Fruit fly (Drosophila melanogaster) whole organism, embryonic: Measurements from ENCODE around the gene ab.

ENCODE experiments used
- Adf1 ChIP-seq: fragments of 200-800 bp; sonication (Bioruptor generic); IDR thresholded peaks from 2 replicates; pipeline ENCODE4 v1.3.6; 2022; ENCODE audit warnings: missing biosample characterization, missing genetic modification characterization
- Aef1 ChIP-seq: fragments of 200-800 bp; sonication (Bioruptor generic); IDR thresholded peaks from 3 replicates; pipeline ENCODE4 v1.3.6; 2022; ENCODE audit warnings: missing biosample characterization, missing genetic modification characterization
- CG10462 ChIP-seq: fragments of 200-800 bp; sonication (Bioruptor generic); optimal IDR thresholded peaks from 2 replicates; lab custom pipeline; 2016; ENCODE audit warnings: missing biosample characterization, missing genetic modification characterization
- CG11093 ChIP-seq: fragments of 200-800 bp; sonication (Bioruptor generic); IDR thresholded peaks from 3 replicates; pipeline ENCODE4 v1.3.6; 2022; ENCODE audit warnings: missing biosample characterization, missing genetic modification characterization
- CG11696 ChIP-seq: fragments of 200-800 bp; sonication (Bioruptor generic); IDR thresholded peaks from 2 replicates; pipeline ENCODE4 v1.3.6; 2022; ENCODE audit warnings: missing biosample characterization, missing genetic modification characterization
- CG13287 ChIP-seq: fragments of 200-800 bp; sonication (Bioruptor generic); IDR thresholded peaks from 2 replicates; pipeline ENCODE4 v1.3.6; 2022; ENCODE audit warnings: missing biosample characterization, missing genetic modification characterization; ENCODE audit not compliant: partially characterized antibody
- CG14014 ChIP-seq: fragments of 200-800 bp; sonication (Bioruptor generic); IDR thresholded peaks from 2 replicates; pipeline ENCODE4 v1.3.6; 2022; ENCODE audit warnings: missing biosample characterization, missing genetic modification characterization
- CG14667 ChIP-seq: fragments of 200-800 bp; sonication (Bioruptor generic); IDR thresholded peaks from 2 replicates; pipeline ENCODE4 v1.3.6; 2022; ENCODE audit warnings: missing biosample characterization, missing genetic modification characterization
- CG15601 ChIP-seq: fragments of 200-800 bp; sonication (Bioruptor generic); optimal IDR thresholded peaks from 3 replicates; lab custom pipeline; 2019; ENCODE audit warnings: missing biosample characterization, mild to moderate bottlenecking, missing genetic modification characterization, moderate library complexity
- CG17385 ChIP-seq: fragments of 200-800 bp; sonication (Bioruptor generic); optimal IDR thresholded peaks from 3 replicates; lab custom pipeline; 2018; ENCODE audit warnings: missing biosample characterization, mild to moderate bottlenecking, missing genetic modification characterization
- CG17802 ChIP-seq: fragments of 200-800 bp; sonication (Bioruptor generic); optimal IDR thresholded peaks from 2 replicates; lab custom pipeline; 2018; ENCODE audit warnings: missing biosample characterization, mild to moderate bottlenecking, missing genetic modification characterization, moderate library complexity
- CG18764 ChIP-seq: fragments of 200-800 bp; sonication (Bioruptor generic); optimal IDR thresholded peaks from 3 replicates; lab custom pipeline; 2016; ENCODE audit warnings: missing biosample characterization, missing genetic modification characterization
- CG2116 ChIP-seq: fragments of 200-800 bp; sonication (Bioruptor generic); optimal IDR thresholded peaks from 3 replicates; lab custom pipeline; 2018; ENCODE audit warnings: missing biosample characterization, mild to moderate bottlenecking, missing genetic modification characterization
- CG32772 ChIP-seq: fragments of 200-800 bp; sonication (Bioruptor generic); IDR thresholded peaks from 2 replicates; pipeline ENCODE4 v1.3.6; 2022; ENCODE audit warnings: missing biosample characterization, missing genetic modification characterization
- CG3838 ChIP-seq: fragments of 200-800 bp; sonication (Bioruptor generic); optimal IDR thresholded peaks from 3 replicates; lab custom pipeline; 2016; ENCODE audit warnings: missing biosample characterization, missing genetic modification characterization
- CG4404 ChIP-seq: fragments of 200-800 bp; sonication (Bioruptor generic); IDR thresholded peaks from 2 replicates; pipeline ENCODE4 v1.3.6; 2022; ENCODE audit warnings: missing biosample characterization, missing genetic modification characterization
- CG6765 ChIP-seq: fragments of 200-800 bp; sonication (Bioruptor generic); optimal IDR thresholded peaks from 3 replicates; lab custom pipeline; 2017; ENCODE audit warnings: missing biosample characterization, mild to moderate bottlenecking, missing genetic modification characterization
- CG8478 ChIP-seq: fragments of >200 bp; optimal IDR thresholded peaks from 2 replicates; lab custom pipeline; 2018
- CG9215 ChIP-seq: fragments of 200-800 bp; sonication (Bioruptor generic); IDR thresholded peaks from 2 replicates; pipeline ENCODE4 v1.3.6; 2022; ENCODE audit warnings: missing biosample characterization, missing genetic modification characterization
- CG9876 ChIP-seq: fragments of 200-800 bp; sonication (Bioruptor generic); optimal IDR thresholded peaks from 2 replicates; lab custom pipeline; 2016; ENCODE audit warnings: missing biosample characterization, missing genetic modification characterization
- Dip2 ChIP-seq: fragments of 200-800 bp; sonication (Bioruptor generic); IDR thresholded peaks from 2 replicates; pipeline ENCODE4 v1.3.6; 2022; ENCODE audit warnings: missing biosample characterization, missing genetic modification characterization
- Dip3 ChIP-seq: fragments of 200-800 bp; sonication (Bioruptor generic); optimal IDR thresholded peaks from 3 replicates; lab custom pipeline; 2016; ENCODE audit warnings: missing biosample characterization, missing genetic modification characterization
- Eip74EF ChIP-seq, 2 experiments: fragments of 200-800 bp in 1 of 2; fragments of >200 bp in 1 of 2; sonication (Bioruptor generic) in 1 of 2; optimal IDR thresholded peaks; 2 replicates each; lab custom pipeline; 2017 to 2019; ENCODE audit warnings: missing biosample characterization in 2 of 2, missing genetic modification characterization in 2 of 2, mild to moderate bottlenecking in 1 of 2, moderate library complexity in 1 of 2
- Ets65A ChIP-seq: fragments of 200-800 bp; sonication (Bioruptor generic); peaks from one replicate; lab custom pipeline; 2016; ENCODE audit warnings: missing biosample characterization, missing genetic modification characterization
- Fer2 ChIP-seq: fragments of 200-800 bp; sonication (Bioruptor generic); optimal IDR thresholded peaks from 2 replicates; lab custom pipeline; 2018; ENCODE audit warnings: missing biosample characterization, mild to moderate bottlenecking, missing genetic modification characterization, moderate library complexity
- Gug ChIP-seq: fragments of 200-800 bp; sonication (Bioruptor generic); IDR thresholded peaks from 4 replicates; pipeline ENCODE4 v1.3.6; 2022; ENCODE audit warnings: missing biosample characterization, missing genetic modification characterization
- Jarid2 ChIP-seq: fragments of 200-800 bp; sonication (Bioruptor generic); optimal IDR thresholded peaks from 3 replicates; lab custom pipeline; 2017; ENCODE audit warnings: mild to moderate bottlenecking, missing biosample characterization, missing genetic modification reagents, missing genetic modification characterization
- MESR4 ChIP-seq: fragments of 200-800 bp; sonication (Bioruptor generic); optimal IDR thresholded peaks from 2 replicates; lab custom pipeline; 2018; ENCODE audit warnings: missing biosample characterization, mild to moderate bottlenecking, missing genetic modification characterization, moderate library complexity
- Mes4 ChIP-seq: fragments of 200-800 bp; sonication (Bioruptor generic); optimal IDR thresholded peaks from 2 replicates; lab custom pipeline; 2016; ENCODE audit warnings: missing biosample characterization, missing genetic modification characterization
- Mrtf ChIP-seq: fragments of 200-800 bp; sonication (Bioruptor generic); IDR thresholded peaks from 3 replicates; pipeline ENCODE4 v1.3.6; 2022; ENCODE audit warnings: missing biosample characterization, missing genetic modification characterization
- Opbp ChIP-seq: fragments of 200-800 bp; sonication (Bioruptor generic); IDR thresholded peaks from 3 replicates; pipeline ENCODE4 v1.3.6; 2022; ENCODE audit warnings: missing biosample characterization, missing genetic modification characterization; ENCODE audit not compliant: partially characterized antibody
- Sin3A ChIP-seq: fragments of >200 bp; optimal IDR thresholded peaks from 2 replicates; lab custom pipeline; 2018
- Sox102F ChIP-seq: fragments of 200-800 bp; sonication (Bioruptor generic); optimal IDR thresholded peaks from 2 replicates; lab custom pipeline; 2018; ENCODE audit warnings: missing biosample characterization, mild to moderate bottlenecking, missing genetic modification characterization, moderate library complexity
- amos ChIP-seq: fragments of 200-800 bp; sonication (Bioruptor generic); IDR thresholded peaks from 2 replicates; pipeline ENCODE4 v1.3.6; 2022; ENCODE audit warnings: missing biosample characterization, missing genetic modification characterization; ENCODE audit not compliant: partially characterized antibody
- btn ChIP-seq: fragments of 200-800 bp; sonication (Bioruptor generic); optimal IDR thresholded peaks from 2 replicates; lab custom pipeline; 2016; ENCODE audit warnings: missing biosample characterization, missing genetic modification characterization
- crol ChIP-seq: fragments of 200-800 bp; sonication (Bioruptor generic); IDR thresholded peaks from 2 replicates; pipeline ENCODE4 v1.3.6; 2022; ENCODE audit warnings: missing biosample characterization, missing genetic modification characterization
- cwo ChIP-seq: fragments of 200-800 bp; sonication (Bioruptor generic); optimal IDR thresholded peaks from 3 replicates; lab custom pipeline; 2017; ENCODE audit warnings: missing biosample characterization, missing genetic modification characterization, mild to moderate bottlenecking, moderate library complexity, missing genetic modification reagents
- dan ChIP-seq: fragments of 200-800 bp; sonication (Bioruptor generic); IDR thresholded peaks from 2 replicates; pipeline ENCODE4 v1.3.6; 2022; ENCODE audit warnings: missing biosample characterization, missing genetic modification characterization
- dati ChIP-seq: fragments of 200-800 bp; sonication (Bioruptor generic); IDR thresholded peaks from 2 replicates; pipeline ENCODE4 v1.3.6; 2022; ENCODE audit warnings: missing biosample characterization, missing genetic modification characterization
- gsb ChIP-seq: fragments of 200-800 bp; sonication (Bioruptor generic); IDR thresholded peaks from 2 replicates; pipeline ENCODE4 v1.3.6; 2022; ENCODE audit warnings: missing biosample characterization, missing genetic modification characterization
- kah ChIP-seq: fragments of 200-800 bp; sonication (Bioruptor generic); optimal IDR thresholded peaks from 2 replicates; lab custom pipeline; 2018; ENCODE audit warnings: missing biosample characterization, mild to moderate bottlenecking, missing genetic modification characterization
- lab ChIP-seq: fragments of 200-800 bp; sonication (Bioruptor generic); optimal IDR thresholded peaks from 3 replicates; lab custom pipeline; 2017; ENCODE audit warnings: missing biosample characterization, missing genetic modification characterization, mild to moderate bottlenecking, moderate library complexity, missing genetic modification reagents
- nerfin-1 ChIP-seq: fragments of 200-800 bp; sonication (Bioruptor generic); optimal IDR thresholded peaks from 3 replicates; lab custom pipeline; 2019; ENCODE audit warnings: missing biosample characterization, mild to moderate bottlenecking, missing genetic modification characterization, moderate library complexity
- pros ChIP-seq: fragments of 200-800 bp; sonication (Bioruptor generic); optimal IDR thresholded peaks from 3 replicates; lab custom pipeline; 2019; ENCODE audit warnings: missing biosample characterization, mild to moderate bottlenecking, missing genetic modification characterization, moderate library complexity
- sisA ChIP-seq: fragments of 200-800 bp; sonication (Bioruptor generic); IDR thresholded peaks from 2 replicates; pipeline ENCODE4 v1.3.6; 2022; ENCODE audit warnings: missing biosample characterization, missing genetic modification characterization
- stwl ChIP-seq: fragments of 200-800 bp; sonication (Bioruptor generic); optimal IDR thresholded peaks from 3 replicates; lab custom pipeline; 2018; ENCODE audit warnings: missing biosample characterization, mild to moderate bottlenecking, missing genetic modification characterization, moderate library complexity
- tgo ChIP-seq: fragments of 200-800 bp; sonication (Bioruptor generic); IDR thresholded peaks from 3 replicates; pipeline ENCODE4 v1.3.6; 2022; ENCODE audit warnings: missing biosample characterization, missing genetic modification characterization
- tin ChIP-seq: fragments of 200-800 bp; sonication (Bioruptor generic); optimal IDR thresholded peaks from 3 replicates; lab custom pipeline; 2016; ENCODE audit warnings: missing biosample characterization, missing genetic modification characterization
- tup ChIP-seq: fragments of 200-800 bp; sonication (Bioruptor generic); optimal IDR thresholded peaks from 2 replicates; lab custom pipeline; 2016; ENCODE audit warnings: missing biosample characterization, mild to moderate bottlenecking, missing genetic modification characterization, moderate library complexity
- tx ChIP-seq: fragments of 200-800 bp; sonication (Bioruptor generic); optimal IDR thresholded peaks from 2 replicates; lab custom pipeline; 2016; ENCODE audit warnings: missing biosample characterization, missing genetic modification characterization
- wdn ChIP-seq: fragments of 200-800 bp; sonication (Bioruptor generic); IDR thresholded peaks from 2 replicates; pipeline ENCODE4 v1.3.6; 2022; ENCODE audit warnings: missing biosample characterization, missing genetic modification characterization

Gene ab

DNA sequence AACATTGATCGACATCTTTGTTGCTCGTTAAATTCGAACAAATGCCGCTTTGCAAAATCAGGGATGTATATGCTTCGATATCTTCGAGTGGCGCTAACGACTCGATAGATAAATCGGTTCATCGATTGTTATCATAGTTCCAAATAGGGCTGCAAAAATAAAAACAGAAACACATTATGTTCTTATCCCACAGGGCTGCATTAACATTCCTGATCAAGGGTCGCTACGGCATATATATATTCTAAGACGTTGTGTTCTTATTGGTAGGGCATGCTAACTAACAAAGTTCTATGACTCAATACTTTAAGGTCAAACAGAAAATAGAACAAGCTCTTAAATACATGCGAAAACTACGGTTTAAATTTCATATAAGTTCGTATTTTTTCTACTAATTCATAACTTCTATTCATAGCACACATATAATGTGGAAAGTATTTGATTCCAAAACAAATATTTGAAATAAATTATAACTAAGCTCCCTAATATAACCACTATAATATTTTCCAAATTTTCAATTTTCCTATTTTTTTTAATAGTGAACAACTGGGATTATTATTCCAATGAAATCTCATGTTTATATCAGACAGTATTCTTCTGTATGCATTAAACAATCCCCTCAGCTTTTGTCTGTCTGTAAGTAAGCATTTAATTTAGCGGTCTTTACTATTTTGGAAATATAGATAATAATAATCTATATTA lies 58.6 kb downstream of the ab start, which contains the start of gene cmet (continued):
- TF ChIP-seq dati (GFP tag; lab: Robert Waterston, UW) (no peak), Mrtf (GFP tag; lab: Robert Waterston, UW) (peak; percentile 46; the same call in 2 of the 3 replicates), Gug (GFP tag; lab: Robert Waterston, UW) (peak; percentile 47; the same call in 2 of the 4 replicates), CG8478 (no peak), CG32772 (0 out of 2 replicates have a peak, but pooled peaks have one; percentile 20), Fer2 (tag; lab: Kevin White, UChicago) (peak; percentile 46), CG11696 (GFP tag; lab: Robert Waterston, UW) (no peak), CG9876 (no peak), Dip2 (no peak), wdn (GFP tag; lab: Robert Waterston, UW) (peak; percentile 55), Dip3 (GFP tag; lab: Kevin White, UChicago) (peak; percentile 39), MESR4 (peak; percentile 27), Mes4 (no peak), Sox102F (GFP tag; lab: Kevin White, UChicago) (no peak), CG15601 (tag; lab: Kevin White, UChicago) (peak; percentile 43), btn (GFP tag; lab: Kevin White, UChicago) (no peak), CG17385 (peak; percentile 1), stwl (peak; percentile 86), Aef1 (GFP tag; lab: Robert Waterston, UW) (0 out of 3 replicates have a peak, but pooled peaks have one; percentile 31), CG17802 (tag; lab: Kevin White, UChicago) (peak; percentile 59), tx (GFP tag; lab: Kevin White, UChicago) (peak; percentile 60), CG9215 (GFP tag; lab: Robert Waterston, UW) (peak; percentile 48), pros (GFP tag; lab: Kevin White, UChicago) (no peak), CG2116 (peak; percentile 98), cwo (GFP tag; lab: Kevin White, UChicago) (no peak), CG18764 (GFP tag; lab: Kevin White, UChicago) (peak; percentile 23), tin (GFP tag; lab: Kevin White, UChicago) (peak; percentile 39), tup (GFP tag; lab: Kevin White, UChicago) (no peak), CG10462 (GFP tag; lab: Kevin White, UChicago) (peak; percentile 4), kah (GFP tag; lab: Kevin White, UChicago) (no peak), CG14667 (GFP tag; lab: Robert Waterston, UW) (no peak), Ets65A (peak; percentile 95), sisA (GFP tag; lab: Robert Waterston, UW) (peak; percentile 31), amos (GFP tag; lab: Robert Waterston, UW) (peak; percentile 91), Opbp (peak; percentile 94), Jarid2 (no peak), CG3838 (GFP tag; lab: Kevin White, UChicago) (no peak), CG11093 (no peak), tgo (GFP tag; lab: Robert Waterston, UW) (no peak), CG4404 (GFP tag; lab: Robert Waterston, UW) (no peak), CG13287 (GFP tag; lab: Robert Waterston, UW) (peak; percentile 85), Sin3A (lab: Kevin White, UChicago) (no peak), dan (GFP tag; lab: Robert Waterston, UW) (no peak), Adf1 (GFP tag; lab: Robert Waterston, UW) (no peak), CG14014 (no peak), lab (GFP tag; lab: Kevin White, UChicago) (no peak), Eip74EF (GFP tag; optimal IDR thresholded peaks at IDR 0.05; lab: Kevin White, UChicago) (no peak), gsb (GFP tag; lab: Robert Waterston, UW) (no peak), nerfin-1 (tag; lab: Kevin White, UChicago) (no peak), crol (GFP tag; lab: Robert Waterston, UW) (no peak), CG6765 (no peak)
